Fruit fly (Drosophila melanogaster) whole organism, embryonic: ENCODE measurements around the gene TotB.

Experiments
- ATbp ChIP-seq: fragments of 200-800 bp; sonication (Bioruptor generic); optimal IDR thresholded peaks from 2 replicates; lab custom pipeline; 2017; ENCODE audit warnings: missing biosample characterization, mild to moderate bottlenecking, missing genetic modification characterization, missing genetic modification reagents
- Aef1 ChIP-seq: fragments of 200-800 bp; sonication (Bioruptor generic); IDR thresholded peaks from 3 replicates; pipeline ENCODE4 v1.3.6; 2022; ENCODE audit warnings: missing biosample characterization, missing genetic modification characterization
- Antp ChIP-seq: fragments of 200-800 bp; sonication (Bioruptor generic); optimal IDR thresholded peaks from 3 replicates; lab custom pipeline; 2016; ENCODE audit warnings: missing biosample characterization, missing genetic modification characterization
- Bdp1 ChIP-seq: fragments of 200-800 bp; sonication (Bioruptor generic); optimal IDR thresholded peaks from 3 replicates; lab custom pipeline; 2016; ENCODE audit warnings: missing biosample characterization, missing genetic modification characterization
- Bgb ChIP-seq: fragments of 200-800 bp; sonication (Bioruptor generic); IDR thresholded peaks from 2 replicates; pipeline ENCODE4 v1.3.6; 2022; ENCODE audit warnings: missing biosample characterization, missing genetic modification characterization; ENCODE audit not compliant: partially characterized antibody
- CG10274 ChIP-seq: fragments of 200-800 bp; sonication (Bioruptor generic); optimal IDR thresholded peaks from 3 replicates; lab custom pipeline; 2017; ENCODE audit warnings: missing biosample characterization, mild to moderate bottlenecking, missing genetic modification characterization
- CG11696 ChIP-seq: fragments of 200-800 bp; sonication (Bioruptor generic); IDR thresholded peaks from 2 replicates; pipeline ENCODE4 v1.3.6; 2022; ENCODE audit warnings: missing biosample characterization, missing genetic modification characterization
- CG12155 ChIP-seq: fragments of 200-800 bp; sonication (Bioruptor generic); optimal IDR thresholded peaks from 3 replicates; lab custom pipeline; 2016; ENCODE audit warnings: missing biosample characterization, missing genetic modification characterization
- CG12942 ChIP-seq: fragments of 200-800 bp; sonication (Bioruptor generic); optimal IDR thresholded peaks from 3 replicates; lab custom pipeline; 2016; ENCODE audit warnings: missing biosample characterization, missing genetic modification characterization
- CG13287 ChIP-seq: fragments of 200-800 bp; sonication (Bioruptor generic); IDR thresholded peaks from 2 replicates; pipeline ENCODE4 v1.3.6; 2022; ENCODE audit warnings: missing biosample characterization, missing genetic modification characterization; ENCODE audit not compliant: partially characterized antibody
- CG13894 ChIP-seq: fragments of 200-800 bp; sonication (Bioruptor generic); optimal IDR thresholded peaks from 3 replicates; lab custom pipeline; 2018; ENCODE audit warnings: missing biosample characterization, mild to moderate bottlenecking, missing genetic modification characterization, moderate library complexity
- CG15479 ChIP-seq: fragments of 200-800 bp; sonication (Bioruptor generic); optimal IDR thresholded peaks from 3 replicates; lab custom pipeline; 2019; ENCODE audit warnings: missing biosample characterization, mild to moderate bottlenecking, missing genetic modification characterization, moderate library complexity
- CG16813 ChIP-seq: fragments of 200-800 bp; sonication (Bioruptor generic); IDR thresholded peaks from 3 replicates; pipeline ENCODE4 v1.3.6; 2022; ENCODE audit warnings: missing biosample characterization, missing genetic modification characterization; ENCODE audit not compliant: partially characterized antibody
- CG17328 ChIP-seq: fragments of 200-800 bp; sonication (Bioruptor generic); IDR thresholded peaks from 2 replicates; pipeline ENCODE4 v1.3.6; 2022; ENCODE audit warnings: missing biosample characterization, missing genetic modification characterization
- CG6683 ChIP-seq: fragments of 200-800 bp; sonication (Bioruptor generic); optimal IDR thresholded peaks from 2 replicates; lab custom pipeline; 2017; ENCODE audit warnings: missing biosample characterization, mild to moderate bottlenecking, missing genetic modification characterization, missing genetic modification reagents
- CHES-1-like ChIP-seq: fragments of 200-800 bp; sonication (Bioruptor generic); optimal IDR thresholded peaks from 2 replicates; lab custom pipeline; 2016; ENCODE audit warnings: missing biosample characterization, missing genetic modification characterization
- Deaf1 ChIP-seq: fragments of 200-800 bp; optimal IDR thresholded peaks from 3 replicates; lab custom pipeline; 2019; ENCODE audit warnings: missing biosample characterization, mild to moderate bottlenecking, missing genetic modification characterization, moderate library complexity
- HHEX ChIP-seq: fragments of 200-800 bp; sonication (Bioruptor generic); optimal IDR thresholded peaks from 3 replicates; lab custom pipeline; 2017; ENCODE audit warnings: missing biosample characterization, mild to moderate bottlenecking, missing genetic modification characterization, missing genetic modification reagents
- Lhr ChIP-seq: fragments of 200-800 bp; sonication (Bioruptor generic); optimal IDR thresholded peaks from 3 replicates; lab custom pipeline; 2017; ENCODE audit warnings: mild to moderate bottlenecking, missing biosample characterization, missing genetic modification reagents, missing genetic modification characterization
- Med ChIP-seq: fragments of 200-800 bp; sonication (Bioruptor generic); peaks from one replicate; lab custom pipeline; 2016; ENCODE audit warnings: missing biosample characterization, missing genetic modification characterization, mild to moderate bottlenecking, inconsistent platforms, moderate library complexity
- Mes4 ChIP-seq: fragments of 200-800 bp; sonication (Bioruptor generic); optimal IDR thresholded peaks from 2 replicates; lab custom pipeline; 2016; ENCODE audit warnings: missing biosample characterization, missing genetic modification characterization
- Myb ChIP-seq: fragments of 200-800 bp; sonication (Bioruptor generic); optimal IDR thresholded peaks from 2 replicates; lab custom pipeline; 2016; ENCODE audit warnings: missing biosample characterization, missing genetic modification characterization
- NK7.1 ChIP-seq: fragments of 200-800 bp; sonication (Bioruptor generic); optimal IDR thresholded peaks from 3 replicates; lab custom pipeline; 2016; ENCODE audit warnings: missing biosample characterization, missing genetic modification characterization
- Pdp1 ChIP-seq, 2 experiments: fragments of 200-800 bp; sonication (Bioruptor generic); optimal IDR thresholded peaks; 3 replicates each; lab custom pipeline; 2016; ENCODE audit warnings: missing biosample characterization in 2 of 2, missing genetic modification characterization in 2 of 2, mild to moderate bottlenecking in 1 of 2, moderate library complexity in 1 of 2
- Sox102F ChIP-seq: fragments of 200-800 bp; sonication (Bioruptor generic); optimal IDR thresholded peaks from 2 replicates; lab custom pipeline; 2018; ENCODE audit warnings: missing biosample characterization, mild to moderate bottlenecking, missing genetic modification characterization, moderate library complexity
- Trl ChIP-seq, 3 experiments: fragments of >200 bp in 2 of 3; fragments of 200-800 bp in 1 of 3; sonication (Bioruptor generic) in 1 of 3; optimal IDR thresholded peaks; 2 replicates in 1 of 3; 3 replicates in 2 of 3; lab custom pipeline; 2016 to 2017; ENCODE audit warnings: missing biosample characterization in 1 of 3, missing genetic modification characterization in 1 of 3
- abd-A ChIP-seq: fragments of 200-800 bp; sonication (Bioruptor generic); optimal IDR thresholded peaks from 3 replicates; lab custom pipeline; 2019; ENCODE audit warnings: missing biosample characterization, mild to moderate bottlenecking, missing genetic modification characterization, moderate library complexity
- ewg ChIP-seq: fragments of 200-800 bp; sonication (Bioruptor generic); optimal IDR thresholded peaks from 3 replicates; lab custom pipeline; 2017; ENCODE audit warnings: mild to moderate bottlenecking, missing biosample characterization, missing genetic modification reagents, missing genetic modification characterization
- hbn ChIP-seq: fragments of 200-800 bp; sonication (Bioruptor generic); IDR thresholded peaks from 2 replicates; pipeline ENCODE4 v1.3.6; 2022; ENCODE audit warnings: missing biosample characterization, missing genetic modification characterization; ENCODE audit not compliant: partially characterized antibody
- inv ChIP-seq: fragments of 200-800 bp; sonication (Bioruptor generic); IDR thresholded peaks from 2 replicates; pipeline ENCODE4 v1.3.6; 2022; ENCODE audit warnings: missing biosample characterization, missing genetic modification characterization; ENCODE audit not compliant: partially characterized antibody
- knrl ChIP-seq: fragments of 200-800 bp; sonication (Bioruptor generic); IDR thresholded peaks from 3 replicates; pipeline ENCODE4 v1.3.6; 2022; ENCODE audit warnings: missing biosample characterization, missing genetic modification characterization; ENCODE audit not compliant: partially characterized antibody
- peb ChIP-seq: fragments of 200-800 bp; sonication (Bioruptor generic); IDR thresholded peaks from 2 replicates; pipeline ENCODE4 v1.3.6; 2022; ENCODE audit warnings: missing biosample characterization, missing genetic modification characterization
- pfk ChIP-seq: fragments of 200-800 bp; sonication (Bioruptor generic); optimal IDR thresholded peaks from 2 replicates; lab custom pipeline; 2018; ENCODE audit warnings: missing biosample characterization, mild to moderate bottlenecking, missing genetic modification characterization, moderate library complexity
- scrt ChIP-seq: fragments of 200-800 bp; sonication (Bioruptor generic); optimal IDR thresholded peaks from 2 replicates; lab custom pipeline; 2018; ENCODE audit warnings: missing biosample characterization, mild to moderate bottlenecking, missing genetic modification characterization, moderate library complexity
- sr ChIP-seq: fragments of 200-800 bp; sonication (Bioruptor generic); IDR thresholded peaks from 3 replicates; pipeline ENCODE4 v1.3.6; 2022; ENCODE audit warnings: missing biosample characterization, missing genetic modification characterization
- ssp ChIP-seq: fragments of 200-800 bp; sonication (Bioruptor generic); IDR thresholded peaks from 2 replicates; pipeline ENCODE4 v1.3.6; 2022; ENCODE audit warnings: missing biosample characterization, missing genetic modification characterization
- unc-4 ChIP-seq: fragments of 200-800 bp; sonication (Bioruptor generic); IDR thresholded peaks from 2 replicates; pipeline ENCODE4 v1.3.6; 2022; ENCODE audit warnings: missing biosample characterization, missing genetic modification characterization; ENCODE audit not compliant: partially characterized antibody
- zfh2 ChIP-seq: fragments of 200-800 bp; sonication (Bioruptor generic); optimal IDR thresholded peaks from 2 replicates; lab custom pipeline; 2016; ENCODE audit warnings: missing biosample characterization, missing genetic modification characterization

Gene TotB

dm6 chr3R:20891495-20891894 is 17.8 kb downstream of the TotB start (continued):
- TF ChIP-seq Antp (GFP tag; lab: Kevin White, UChicago) (no peak), Pdp1 (GFP tag; optimal IDR thresholded peaks at IDR 0.05; lab: Kevin White, UChicago) (peak in 1 of 2 experiments; percentile 9), hbn (GFP tag; lab: Robert Waterston, UW) (peak; percentile 17; the same call in 1 of the 2 replicates), Bdp1 (peak; percentile 99), CG13287 (GFP tag; lab: Robert Waterston, UW) (peak; percentile 27; the same call in 1 of the 2 replicates), unc-4 (GFP tag; lab: Robert Waterston, UW) (no peak), pfk (GFP tag; lab: Kevin White, UChicago) (no peak), knrl (peak; percentile 38; the same call in 2 of the 3 replicates), CG16813 (GFP tag; lab: Robert Waterston, UW) (peak; percentile 78)

- TF ChIP-seq Mes4 (no peak), CG11696 (GFP tag; lab: Robert Waterston, UW) (no peak), CG15479 (GFP tag; lab: Kevin White, UChicago) (no peak), Med (peak; percentile 67), Aef1 (GFP tag; lab: Robert Waterston, UW) (no peak), zfh2 (GFP tag; lab: Kevin White, UChicago) (no peak), Trl (optimal IDR thresholded peaks at IDR 0.05; lab: Kevin White, UChicago) (peak; percentile 17 to 42), Trl (GFP tag; optimal IDR thresholded peaks at IDR 0.05; lab: Kevin White, UChicago) (no peak), Lhr (GFP tag; lab: Kevin White, UChicago) (no peak), Sox102F (GFP tag; lab: Kevin White, UChicago) (no peak), CG12942 (GFP tag; lab: Kevin White, UChicago) (no peak), CG6683 (GFP tag; lab: Kevin White, UChicago) (no peak), inv (GFP tag; lab: Robert Waterston, UW) (no peak), abd-A (no peak), HHEX (GFP tag; lab: Kevin White, UChicago) (no peak), ssp (GFP tag; lab: Robert Waterston, UW) (no peak), CG13894 (tag; lab: Kevin White, UChicago) (no peak), ewg (GFP tag; lab: Kevin White, UChicago) (peak; percentile 43), NK7.1 (no peak), Myb (GFP tag; lab: Kevin White, UChicago) (no peak), peb (GFP tag; lab: Robert Waterston, UW) (no peak), CHES-1-like (GFP tag; lab: Kevin White, UChicago) (no peak), Bgb (no peak), sr (GFP tag; lab: Robert Waterston, UW) (no peak), CG17328 (no peak), CG12155 (GFP tag; lab: Kevin White, UChicago) (peak; percentile 64), Deaf1 (peak; percentile 11), scrt (GFP tag; lab: Kevin White, UChicago) (peak; percentile 26), ATbp (GFP tag; lab: Kevin White, UChicago) (no peak), CG10274 (GFP tag; lab: Kevin White, UChicago) (no peak)
These were observed 23.4 kb downstream of the TotB start, which contains the start of gene Ktl for dm6 chr3R:20897128-20897527. Ktl (minus strand) TSS chr3R:20897320.
